Fruit fly (Drosophila melanogaster): ENCODE measurements around the gene Archease.

Gene Archease

DNA sequence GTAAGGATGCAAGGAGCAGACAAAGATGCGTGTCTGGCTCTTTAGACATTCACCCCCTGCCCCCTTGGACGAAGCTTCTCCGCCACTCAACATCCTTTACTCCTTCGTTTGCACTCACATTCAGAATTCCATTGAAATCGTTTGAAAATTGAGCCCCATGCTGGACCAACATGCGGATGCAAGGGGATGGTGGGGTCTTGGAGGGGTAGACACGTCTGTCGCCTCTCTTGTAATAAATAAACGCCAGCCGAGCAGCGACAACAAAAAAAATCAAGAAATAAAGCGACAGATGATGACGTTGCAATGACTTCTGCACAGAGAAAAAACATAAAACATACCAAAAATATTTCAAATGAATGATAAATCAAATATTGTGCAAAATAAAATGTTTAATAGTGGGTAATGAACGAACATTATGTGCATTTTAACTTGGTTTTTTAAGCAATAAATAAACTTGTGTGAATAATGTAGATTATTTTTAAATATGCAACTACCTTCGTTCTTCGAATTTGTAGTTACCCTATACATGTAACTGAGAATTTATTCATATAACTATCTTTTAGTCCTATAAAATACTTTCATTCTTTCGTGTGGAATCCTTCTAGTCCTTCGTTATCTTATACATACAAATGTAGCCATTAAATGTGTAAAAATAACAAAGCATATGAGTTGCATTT lies 12.8 kb downstream of the Archease start (continued):
- TF ChIP-seq CG8281 (tag; optimal IDR thresholded peaks at IDR 0.05) (no peak), CrebB (tag; optimal IDR thresholded peaks at IDR 0.05) (no peak), klu (GFP tag; IDR thresholded peaks at IDR 0.05) (no peak), E2f2 (GFP tag; IDR thresholded peaks at IDR 0.05) (no peak), pzg (GFP tag; optimal IDR thresholded peaks at IDR 0.05) (no peak), Nf-YB (GFP tag; optimal IDR thresholded peaks at IDR 0.05) (no peak), stc (GFP tag; IDR thresholded peaks at IDR 0.05) (no peak), CG8290 (GFP tag; optimal IDR thresholded peaks at IDR 0.05) (no peak), CG8290 (tag; optimal IDR thresholded peaks at IDR 0.05) (no peak), grau (tag; optimal IDR thresholded peaks at IDR 0.05) (no peak), sim (GFP tag; IDR thresholded peaks at IDR 0.05) (no peak)

DNA sequence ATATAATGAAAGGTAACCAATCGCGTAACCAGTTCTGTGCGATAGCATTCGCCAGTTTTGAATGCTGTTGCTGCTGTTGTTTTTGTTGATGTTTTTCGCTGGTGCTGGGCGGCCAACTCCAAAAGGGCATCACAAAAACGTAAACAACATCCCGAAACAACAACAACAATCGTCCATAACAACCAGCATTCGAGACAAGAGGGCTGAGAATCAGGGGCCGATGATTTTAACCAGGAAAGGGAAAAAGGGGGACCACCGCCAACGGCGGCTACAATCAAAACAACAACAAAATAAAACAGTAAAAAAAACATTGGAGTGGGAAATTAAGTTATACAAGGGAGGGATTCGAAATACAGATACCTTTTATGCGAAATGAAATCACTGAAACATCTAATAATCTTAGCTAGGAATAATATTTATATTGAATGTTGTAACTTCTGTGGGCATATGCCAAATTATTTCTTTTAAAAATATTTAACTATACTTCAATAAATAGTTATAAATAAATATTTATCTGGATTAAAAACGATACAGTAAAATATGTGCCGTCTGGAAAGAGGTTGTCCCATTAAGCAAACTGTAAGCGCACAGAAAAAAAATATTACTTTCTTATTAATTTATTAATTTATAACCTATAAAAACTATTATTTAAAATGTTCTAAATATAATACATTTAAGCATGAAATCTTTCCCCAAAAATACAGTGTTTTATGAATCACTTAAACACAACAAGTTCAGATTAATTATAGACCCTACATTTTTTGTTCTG lies 13.5 kb downstream of the Archease start:
- TF ChIP-seq CG4730 (GFP tag; IDR thresholded peaks at IDR 0.05): no peak
- peak; percentile 24 for TF ChIP-seq lbe (GFP tag; optimal IDR thresholded peaks at IDR 0.05)
- peak; percentile 7 for TF ChIP-seq gem (tag; optimal IDR thresholded peaks at IDR 0.05)
- TF ChIP-seq dimm (GFP tag; IDR thresholded peaks at IDR 0.05): no peak
- peak; percentile 4 for TF ChIP-seq CG2712 (tag; optimal IDR thresholded peaks at IDR 0.05)
- peak; percentile 54; the same call in 1 of the 2 replicates for TF ChIP-seq CG4360 (GFP tag; IDR thresholded peaks at IDR 0.05)
- TF ChIP-seq CG32532 (GFP tag; IDR thresholded peaks at IDR 0.05): no peak
- TF ChIP-seq CG5180 (GFP tag; optimal IDR thresholded peaks at IDR 0.05): no peak
- no peak for TF ChIP-seq CG11560 (tag; IDR thresholded peaks at IDR 0.05)

dm6 chr3R:21648460-21648859 lies 14.3 kb downstream of the Archease start:
- TF ChIP-seq CG11085 (GFP tag; IDR thresholded peaks at IDR 0.05): no peak
- no peak for TF ChIP-seq CG2889 (GFP tag; IDR thresholded peaks at IDR 0.05)
- no peak for TF ChIP-seq CG12391 (tag; optimal IDR thresholded peaks at IDR 0.05)

- TF ChIP-seq nom (GFP tag; optimal IDR thresholded peaks at IDR 0.05) (peak; percentile 56), MESR4 (GFP tag; optimal IDR thresholded peaks at IDR 0.05) (no peak), sens (GFP tag) (peak; percentile 64), bsh (GFP tag; optimal IDR thresholded peaks at IDR 0.05) (peak in 1 of 2 experiments; percentile 5), Bgb (GFP tag; IDR thresholded peaks at IDR 0.05; ENCODE audit: partially characterized antibody) (no peak)
Measured at dm6 chr3R:21645904-21646664, 16.7 kb downstream of the Archease start.

DNA sequence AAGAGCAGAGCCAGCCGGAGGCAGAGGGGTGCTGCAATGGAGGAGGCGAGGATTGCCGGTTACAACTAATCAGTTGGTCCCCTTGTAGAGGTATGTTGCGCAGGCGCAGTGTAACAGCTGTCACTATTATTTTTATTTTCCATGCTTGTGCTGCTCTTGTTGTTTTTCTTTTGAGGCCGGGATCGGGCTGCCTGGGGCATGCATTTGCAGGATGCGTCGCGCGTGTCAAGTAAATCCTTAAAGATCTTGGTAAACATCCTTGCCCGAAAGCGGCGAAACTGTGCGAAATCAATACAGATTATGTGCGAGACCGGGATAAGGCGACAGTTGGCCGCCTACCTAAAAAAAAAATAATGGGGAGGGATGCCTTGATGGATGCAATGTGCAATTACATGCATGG lies 18.6 kb downstream of the Archease start:
- TF ChIP-seq zen (tag; optimal IDR thresholded peaks at IDR 0.05) (peak; percentile 25), pros (GFP tag; optimal IDR thresholded peaks at IDR 0.05) (peak; percentile 86), CG15479 (GFP tag; optimal IDR thresholded peaks at IDR 0.05) (peak; percentile 84), tll (GFP tag; optimal IDR thresholded peaks at IDR 0.05) (peak in 1 of 2 experiments; percentile 28), ac (GFP tag; optimal IDR thresholded peaks at IDR 0.05) (peak; percentile 48), CG1792 (GFP tag; optimal IDR thresholded peaks at IDR 0.05) (no peak), CG4730 (GFP tag; IDR thresholded peaks at IDR 0.05) (0 out of 2 replicates have a peak, but pooled peaks have one; percentile 14), nerfin-1 (tag; optimal IDR thresholded peaks at IDR 0.05) (peak; percentile 39), gt (GFP tag; IDR thresholded peaks at IDR 0.05) (peak; percentile 23; the same call in 1 of the 2 replicates), CG2889 (GFP tag; IDR thresholded peaks at IDR 0.05) (no peak), twi (tag; optimal IDR thresholded peaks at IDR 0.05) (peak; percentile 47), cad (GFP tag; optimal IDR thresholded peaks at IDR 0.05) (peak; percentile 2), danr (GFP tag; IDR thresholded peaks at IDR 0.05) (no peak), sens (GFP tag) (peak; percentile 68)
